Fruit fly (Drosophila melanogaster) whole organism, embryonic: ENCODE results near the gene GNBP3.
A peak's percentile ranks its signal among the peaks of the same experiment; 100 is the strongest.

Experiments used
- BEAF-32 ChIP-seq: fragments of 200-800 bp; sonication (Bioruptor generic); optimal IDR thresholded peaks from 3 replicates; lab custom pipeline; 2017; ENCODE audit warnings: missing biosample characterization, missing genetic modification characterization, mild to moderate bottlenecking, moderate library complexity, missing genetic modification reagents
- CG11504 ChIP-seq: fragments of 200-800 bp; sonication (Bioruptor generic); optimal IDR thresholded peaks from 3 replicates; lab custom pipeline; 2019; ENCODE audit warnings: missing biosample characterization, mild to moderate bottlenecking, missing genetic modification characterization, moderate library complexity
- CG1233 ChIP-seq: fragments of 200-800 bp; sonication (Bioruptor generic); optimal IDR thresholded peaks from 4 replicates; lab custom pipeline; 2018; ENCODE audit warnings: missing biosample characterization, mild to moderate bottlenecking, missing genetic modification characterization
- CG12659 ChIP-seq: fragments of 200-800 bp; sonication (Bioruptor generic); optimal IDR thresholded peaks from 3 replicates; lab custom pipeline; 2017; ENCODE audit warnings: mild to moderate bottlenecking, missing biosample characterization, missing genetic modification reagents, missing genetic modification characterization
- CG13287 ChIP-seq: fragments of 200-800 bp; sonication (Bioruptor generic); IDR thresholded peaks from 2 replicates; pipeline ENCODE4 v1.3.6; 2022; ENCODE audit warnings: missing biosample characterization, missing genetic modification characterization; ENCODE audit not compliant: partially characterized antibody
- CG13424 ChIP-seq: fragments of 200-800 bp; sonication (Bioruptor generic); optimal IDR thresholded peaks from 2 replicates; lab custom pipeline; 2019; ENCODE audit warnings: missing biosample characterization, mild to moderate bottlenecking, missing genetic modification characterization, moderate library complexity
- CG9215 ChIP-seq: fragments of 200-800 bp; sonication (Bioruptor generic); IDR thresholded peaks from 2 replicates; pipeline ENCODE4 v1.3.6; 2022; ENCODE audit warnings: missing biosample characterization, missing genetic modification characterization
- CG9817 ChIP-seq: fragments of 200-800 bp; sonication (Bioruptor generic); optimal IDR thresholded peaks from 2 replicates; lab custom pipeline; 2018; ENCODE audit warnings: missing biosample characterization, mild to moderate bottlenecking, missing genetic modification characterization, moderate library complexity
- Dll ChIP-seq: fragments of 200-800 bp; sonication (Bioruptor generic); IDR thresholded peaks from 4 replicates; pipeline ENCODE4 v1.3.6; 2022; ENCODE audit warnings: missing biosample characterization, missing genetic modification characterization; ENCODE audit not compliant: partially characterized antibody
- Dp ChIP-seq: fragments of 200-800 bp; sonication (Bioruptor generic); optimal IDR thresholded peaks from 2 replicates; lab custom pipeline; 2018; ENCODE audit warnings: missing biosample characterization, mild to moderate bottlenecking, missing genetic modification characterization, moderate library complexity
- Dref ChIP-seq: fragments of 200-800 bp; sonication (Bioruptor generic); IDR thresholded peaks from 2 replicates; pipeline ENCODE4 v1.3.6; 2022; ENCODE audit warnings: missing biosample characterization, missing genetic modification characterization
- E2f2 ChIP-seq: fragments of 200-800 bp; sonication (Bioruptor generic); IDR thresholded peaks from 2 replicates; pipeline ENCODE4 v1.3.6; 2022; ENCODE audit warnings: missing biosample characterization, missing genetic modification characterization
- Elba2 ChIP-seq: fragments of 200-800 bp; sonication (Bioruptor generic); optimal IDR thresholded peaks from 3 replicates; lab custom pipeline; 2016; ENCODE audit warnings: missing biosample characterization, missing genetic modification characterization
- Hr78 ChIP-seq, 2 experiments: fragments of 200-800 bp in 1 of 2; fragments of >200 bp in 1 of 2; sonication (Bioruptor generic) in 1 of 2; optimal IDR thresholded peaks; 2 replicates each; lab custom pipeline; 2017 to 2019; ENCODE audit warnings: missing biosample characterization in 2 of 2, missing genetic modification characterization in 2 of 2, mild to moderate bottlenecking in 1 of 2, moderate library complexity in 1 of 2
- Hsf ChIP-seq: fragments of 200-800 bp; sonication (Bioruptor generic); optimal IDR thresholded peaks from 3 replicates; lab custom pipeline; 2016; ENCODE audit warnings: missing biosample characterization, missing genetic modification characterization
- MBD-R2 ChIP-seq: fragments of 200-800 bp; sonication (Bioruptor generic); IDR thresholded peaks from 2 replicates; pipeline ENCODE4 v1.3.6; 2022; ENCODE audit warnings: missing biosample characterization, missing genetic modification characterization
- Med ChIP-seq: fragments of 200-800 bp; sonication (Bioruptor generic); peaks from one replicate; lab custom pipeline; 2016; ENCODE audit warnings: missing biosample characterization, missing genetic modification characterization, mild to moderate bottlenecking, inconsistent platforms, moderate library complexity
- Nf-YC ChIP-seq: fragments of 200-800 bp; optimal IDR thresholded peaks from 3 replicates; lab custom pipeline; 2019; ENCODE audit warnings: missing biosample characterization, mild to moderate bottlenecking, missing genetic modification characterization, moderate library complexity
- Pdp1 ChIP-seq, 2 experiments: fragments of 200-800 bp; sonication (Bioruptor generic); optimal IDR thresholded peaks; 3 replicates each; lab custom pipeline; 2016; ENCODE audit warnings: missing biosample characterization in 2 of 2, missing genetic modification characterization in 2 of 2, mild to moderate bottlenecking in 1 of 2, moderate library complexity in 1 of 2
- Sry-δ ChIP-seq: fragments of 200-800 bp; sonication (Bioruptor generic); optimal IDR thresholded peaks from 2 replicates; lab custom pipeline; 2016; ENCODE audit warnings: missing biosample characterization, missing genetic modification characterization
- bbx ChIP-seq: fragments of 200-800 bp; sonication (Bioruptor generic); IDR thresholded peaks from 2 replicates; pipeline ENCODE4 v1.3.6; 2022; ENCODE audit warnings: missing biosample characterization, missing genetic modification characterization; ENCODE audit not compliant: partially characterized antibody
- bsh ChIP-seq, 2 experiments: fragments of 200-800 bp; sonication (Bioruptor generic); optimal IDR thresholded peaks; 2 replicates each; lab custom pipeline; 2017 to 2018; ENCODE audit warnings: mild to moderate bottlenecking in 2 of 2, missing biosample characterization in 2 of 2, missing genetic modification characterization in 2 of 2, moderate library complexity in 1 of 2
- chinmo ChIP-seq: fragments of 200-800 bp; sonication (Bioruptor generic); IDR thresholded peaks from 4 replicates; pipeline ENCODE4 v1.3.6; 2022; ENCODE audit warnings: missing biosample characterization, missing genetic modification characterization; ENCODE audit not compliant: partially characterized antibody
- crp ChIP-seq, 2 experiments: fragments of 200-800 bp; sonication (Bioruptor generic); optimal IDR thresholded peaks; 2 replicates in 1 of 2; 3 replicates in 1 of 2; lab custom pipeline; 2017; ENCODE audit warnings: missing biosample characterization in 2 of 2, missing genetic modification characterization in 2 of 2, mild to moderate bottlenecking in 1 of 2, moderate library complexity in 1 of 2
- cwo ChIP-seq: fragments of 200-800 bp; sonication (Bioruptor generic); optimal IDR thresholded peaks from 3 replicates; lab custom pipeline; 2017; ENCODE audit warnings: missing biosample characterization, missing genetic modification characterization, mild to moderate bottlenecking, moderate library complexity, missing genetic modification reagents
- dysf ChIP-seq: fragments of 200-800 bp; sonication (Bioruptor generic); IDR thresholded peaks from 3 replicates; pipeline ENCODE4 v1.3.6; 2022; ENCODE audit warnings: missing biosample characterization, missing genetic modification characterization
- grau ChIP-seq: fragments of 200-800 bp; optimal IDR thresholded peaks from 3 replicates; lab custom pipeline; 2019; ENCODE audit warnings: missing biosample characterization, mild to moderate bottlenecking, missing genetic modification characterization, moderate library complexity
- mam ChIP-seq: fragments of 200-800 bp; sonication (Bioruptor generic); optimal IDR thresholded peaks from 3 replicates; lab custom pipeline; 2016; ENCODE audit warnings: missing biosample characterization, missing genetic modification characterization
- phol ChIP-seq: fragments of 200-800 bp; sonication (Bioruptor generic); optimal IDR thresholded peaks from 3 replicates; lab custom pipeline; 2018; ENCODE audit warnings: missing biosample characterization, mild to moderate bottlenecking, missing genetic modification characterization, moderate library complexity
- pzg ChIP-seq: fragments of 200-800 bp; sonication (Bioruptor generic); optimal IDR thresholded peaks from 3 replicates; lab custom pipeline; 2018; ENCODE audit warnings: missing biosample characterization, mild to moderate bottlenecking, missing genetic modification characterization, moderate library complexity
- row ChIP-seq: fragments of 200-800 bp; sonication (Bioruptor generic); IDR thresholded peaks from 3 replicates; pipeline ENCODE4 v1.3.6; 2022; ENCODE audit warnings: missing biosample characterization, missing genetic modification characterization
- sisA ChIP-seq: fragments of 200-800 bp; sonication (Bioruptor generic); IDR thresholded peaks from 2 replicates; pipeline ENCODE4 v1.3.6; 2022; ENCODE audit warnings: missing biosample characterization, missing genetic modification characterization
- trem ChIP-seq: fragments of 200-800 bp; optimal IDR thresholded peaks from 3 replicates; lab custom pipeline; 2019; ENCODE audit warnings: missing biosample characterization, mild to moderate bottlenecking, missing genetic modification characterization, moderate library complexity
- unc-4 ChIP-seq: fragments of 200-800 bp; sonication (Bioruptor generic); IDR thresholded peaks from 2 replicates; pipeline ENCODE4 v1.3.6; 2022; ENCODE audit warnings: missing biosample characterization, missing genetic modification characterization; ENCODE audit not compliant: partially characterized antibody
- zen ChIP-seq: fragments of 200-800 bp; sonication (Bioruptor generic); optimal IDR thresholded peaks from 3 replicates; lab custom pipeline; 2018; ENCODE audit warnings: missing biosample characterization, mild to moderate bottlenecking, missing genetic modification characterization, moderate library complexity

GNBP3 gene

dm6 chr3L:8958557-8958956 is 3.7 kb downstream of the GNBP3 start, which contains the start of gene CG13313 (continued):
- TF ChIP-seq phol (peak; percentile 3), Med (GFP tag; lab: Kevin White, UChicago) (peak; percentile 28), cwo (GFP tag; lab: Kevin White, UChicago) (no peak), CG13424 (tag; lab: Kevin White, UChicago) (peak; percentile 18), row (GFP tag; lab: Robert Waterston, UW) (peak; percentile 49), sisA (peak; percentile 23; the same call in 1 of the 2 replicates), Hsf (GFP tag; lab: Kevin White, UChicago) (no peak), CG9817 (peak; percentile 7), dysf (peak; percentile 7; the same call in 1 of the 3 replicates), grau (tag; lab: Kevin White, UChicago) (peak; percentile 31), Hr78 (GFP tag; optimal IDR thresholded peaks at IDR 0.05; lab: Kevin White, UChicago) (peak in 1 of 2 experiments; percentile 5), Elba2 (GFP tag; lab: Kevin White, UChicago) (no peak), bsh (GFP tag; optimal IDR thresholded peaks at IDR 0.05; lab: Kevin White, UChicago) (peak in 1 of 2 experiments; percentile 8), CG11504 (tag; lab: Kevin White, UChicago) (no peak), CG9215 (GFP tag; lab: Robert Waterston, UW) (0 out of 2 replicates have a peak, but pooled peaks have one; percentile 14), mam (no peak)

DNA sequence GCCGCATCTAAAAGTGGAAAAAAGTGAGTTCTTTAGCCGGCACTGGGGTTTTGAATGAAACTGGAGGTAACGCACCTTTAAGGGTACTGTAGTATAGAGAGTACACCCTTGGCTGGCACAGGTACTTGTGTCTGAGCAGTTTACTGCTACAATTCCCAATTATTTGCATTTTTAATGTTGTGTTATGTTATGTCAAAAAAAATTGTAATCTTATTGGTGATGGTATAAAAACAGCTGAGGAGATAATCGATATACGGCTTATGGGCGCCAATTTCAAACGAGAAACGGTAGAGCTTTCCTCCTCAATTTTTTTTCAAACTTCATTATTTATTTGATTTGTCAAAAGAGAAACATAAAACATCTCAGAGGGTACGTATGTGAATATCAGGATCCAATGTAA is 9.6 kb downstream of the GNBP3 start, which contains the start of gene ValRS-m:
ValRS-m (minus strand) TSS at position 312 of the 400 bp plus-strand sequence.
- TF ChIP-seq Dref: peak; percentile 57
- TF ChIP-seq Dp (GFP tag; lab: Kevin White, UChicago): peak; percentile 79
- TF ChIP-seq zen (tag; lab: Kevin White, UChicago): no peak
- TF ChIP-seq Sry-δ (GFP tag; lab: Kevin White, UChicago): peak; percentile 47
- 0 out of 4 replicates have a peak, but pooled peaks have one; percentile 40 for TF ChIP-seq chinmo (GFP tag; lab: Robert Waterston, UW)
- TF ChIP-seq CG12659 (GFP tag; lab: Kevin White, UChicago): no peak
- TF ChIP-seq CG1233 (GFP tag; lab: Kevin White, UChicago): no peak
- peak in 1 of 2 experiments; percentile 73 for TF ChIP-seq Pdp1 (GFP tag; optimal IDR thresholded peaks at IDR 0.05; lab: Kevin White, UChicago)
- peak; percentile 53; the same call in 1 of the 2 replicates for TF ChIP-seq bbx
- peak; percentile 41 for TF ChIP-seq CG13287 (GFP tag; lab: Robert Waterston, UW)
- TF ChIP-seq BEAF-32 (GFP tag; lab: Kevin White, UChicago): peak; percentile 3
- TF ChIP-seq crp (GFP tag; optimal IDR thresholded peaks at IDR 0.05; lab: Kevin White, UChicago): peak in 1 of 2 experiments; percentile 80
- TF ChIP-seq Nf-YC (tag; lab: Kevin White, UChicago): no peak
- TF ChIP-seq unc-4: 0 out of 2 replicates have a peak, but pooled peaks have one; percentile 20
- peak; percentile 6 for TF ChIP-seq pzg (GFP tag; lab: Kevin White, UChicago)
- TF ChIP-seq Dll (GFP tag; lab: Robert Waterston, UW): 0 out of 4 replicates have a peak, but pooled peaks have one; percentile 40
- peak; percentile 86 for TF ChIP-seq E2f2 (GFP tag; lab: Robert Waterston, UW)
- TF ChIP-seq trem: peak; percentile 36
- peak; percentile 42 for TF ChIP-seq MBD-R2 (GFP tag; lab: Robert Waterston, UW)
